Fruit fly (Drosophila melanogaster): ENCODE results near the gene Gyc76C.

DNA sequence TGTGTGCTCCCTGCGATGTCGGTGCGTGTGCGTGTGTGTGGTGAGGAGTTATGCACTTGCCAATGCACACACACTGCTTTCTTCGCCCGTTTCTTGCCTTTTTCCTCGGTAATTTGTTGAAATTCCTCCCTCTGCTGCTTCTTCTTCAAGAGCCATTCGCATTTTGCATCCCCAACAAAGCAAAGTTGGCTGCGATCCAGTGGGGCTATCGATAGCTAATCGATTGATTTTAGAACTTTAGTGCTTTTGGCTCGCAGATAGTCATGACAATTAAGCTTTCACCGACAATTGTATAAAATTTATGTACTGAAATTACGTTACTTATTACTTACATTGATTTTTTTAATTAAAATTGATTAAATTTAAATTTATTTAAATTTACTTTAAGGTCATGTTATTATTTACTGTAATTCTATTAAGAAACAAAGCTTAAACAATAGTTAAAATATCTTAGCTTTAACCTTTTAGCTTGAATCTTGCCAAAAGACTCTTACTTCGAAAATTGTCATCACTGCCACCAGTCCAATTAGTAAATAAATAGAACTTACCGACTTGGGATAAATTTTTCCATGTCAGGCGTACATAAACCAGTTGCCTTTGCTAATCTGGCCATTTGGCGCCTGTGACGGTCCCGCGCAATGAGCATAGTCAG is 40.9 kb upstream of the Gyc76C start, which contains the start of the genes trc and CG32221:
- no peak for TF ChIP-seq pan (optimal IDR thresholded peaks at IDR 0.05)
- TF ChIP-seq psq (optimal IDR thresholded peaks at IDR 0.05): no peak
- no peak for TF ChIP-seq Dll (optimal IDR thresholded peaks at IDR 0.05)
- no peak for TF ChIP-seq CG8478 (optimal IDR thresholded peaks at IDR 0.05)
- no peak for TF ChIP-seq EcR (GFP tag; optimal IDR thresholded peaks at IDR 0.05)
- TF ChIP-seq usp (GFP tag; optimal IDR thresholded peaks at IDR 0.05): no peak
